Worm (Caenorhabditis elegans) whole organism, mixed stage, embryonic: ENCODE measurements around the gene fbxa-190.

ENCODE experiments used
- M03D4.4 ChIP-seq: sonication (generic microtip); optimal IDR thresholded peaks from 2 replicates; lab custom pipeline; 2017; ENCODE audit warnings: mild to moderate bottlenecking, missing genetic modification characterization, missing compliant biosample characterization
- bed-3 ChIP-seq: fragments of 200-800 bp; sonication (Bioruptor generic); optimal IDR thresholded peaks from 3 replicates; lab custom pipeline; 2018; ENCODE audit warnings: mild to moderate bottlenecking, missing genetic modification characterization, moderate library complexity, missing compliant biosample characterization
- blmp-1 ChIP-seq: fragments of 150-350 bp; optimal IDR thresholded peaks from 2 replicates; lab custom pipeline; 2014; ENCODE audit warnings: missing biosample characterization, missing genetic modification characterization
- ceh-39 ChIP-seq: fragments of 150-350 bp; optimal IDR thresholded peaks from 2 replicates; lab custom pipeline; 2014; ENCODE audit warnings: missing biosample characterization, missing genetic modification characterization
- ceh-43 ChIP-seq: fragments of 200-800 bp; sonication (Bioruptor generic); optimal IDR thresholded peaks from 2 replicates; lab custom pipeline; 2018; ENCODE audit warnings: mild to moderate bottlenecking, missing genetic modification characterization, moderate library complexity, missing compliant biosample characterization
- ceh-83 ChIP-seq: fragments of 200-800 bp; sonication (Bioruptor generic); optimal IDR thresholded peaks from 2 replicates; lab custom pipeline; 2018; ENCODE audit warnings: mild to moderate bottlenecking, missing genetic modification characterization, missing compliant biosample characterization
- ces-1 ChIP-seq: fragments of 150-350 bp; optimal IDR thresholded peaks from 2 replicates; lab custom pipeline; 2014; ENCODE audit warnings: missing biosample characterization, missing genetic modification reagents, missing genetic modification characterization
- cnd-1 ChIP-seq: fragments of 200-800 bp; sonication (Bioruptor generic); optimal IDR thresholded peaks from 2 replicates; lab custom pipeline; 2018; ENCODE audit warnings: mild to moderate bottlenecking, missing genetic modification characterization, missing compliant biosample characterization
- drap-1 ChIP-seq: fragments of 200-800 bp; sonication (Bioruptor generic); optimal IDR thresholded peaks from 3 replicates; lab custom pipeline; 2018; ENCODE audit warnings: mild to moderate bottlenecking, missing genetic modification characterization, missing compliant biosample characterization
- elt-1 ChIP-seq: sonication (generic microtip); optimal IDR thresholded peaks from 2 replicates; lab custom pipeline; 2017; ENCODE audit warnings: missing genetic modification characterization, mild to moderate bottlenecking, missing compliant biosample characterization, antibody characterized with exemption, moderate library complexity, borderline replicate concordance; ENCODE audit not compliant: insufficient read depth
- elt-3 ChIP-seq: fragments of 150-350 bp; optimal IDR thresholded peaks from 2 replicates; lab custom pipeline; 2014; ENCODE audit warnings: missing biosample characterization, missing genetic modification characterization
- flh-1 ChIP-seq: fragments of 200-800 bp; sonication (Bioruptor generic); optimal IDR thresholded peaks from 2 replicates; lab custom pipeline; 2018; ENCODE audit warnings: mild to moderate bottlenecking, missing genetic modification characterization, moderate library complexity, missing compliant biosample characterization
- ham-2 ChIP-seq: fragments of 200-800 bp; sonication (Bioruptor generic); optimal IDR thresholded peaks from 2 replicates; lab custom pipeline; 2018; ENCODE audit warnings: mild to moderate bottlenecking, missing genetic modification characterization, missing compliant biosample characterization
- lin-13 ChIP-seq: fragments of 150-350 bp; optimal IDR thresholded peaks from 2 replicates; lab custom pipeline; 2014; ENCODE audit warnings: missing biosample characterization, missing genetic modification characterization
- lin-32 ChIP-seq: fragments of 200-800 bp; sonication (Bioruptor generic); optimal IDR thresholded peaks from 2 replicates; lab custom pipeline; 2018; ENCODE audit warnings: mild to moderate bottlenecking, missing genetic modification characterization, missing compliant biosample characterization
- lsy-2 ChIP-seq: fragments of 150-350 bp; optimal IDR thresholded peaks from 2 replicates; lab custom pipeline; 2014; ENCODE audit warnings: missing biosample characterization, missing genetic modification characterization
- mab-5 ChIP-seq: fragments of 150-350 bp; optimal IDR thresholded peaks from 2 replicates; lab custom pipeline; 2014; ENCODE audit warnings: missing biosample characterization, missing genetic modification characterization
- mep-1 ChIP-seq: fragments of 150-350 bp; optimal IDR thresholded peaks from 2 replicates; lab custom pipeline; 2017; ENCODE audit warnings: missing biosample characterization, missing genetic modification reagents, missing genetic modification characterization, inconsistent platforms
- mls-2 ChIP-seq: sonication (generic microtip); optimal IDR thresholded peaks from 2 replicates; lab custom pipeline; 2016; ENCODE audit warnings: mild to moderate bottlenecking, missing genetic modification characterization, moderate library complexity, missing compliant biosample characterization
- nhr-12 ChIP-seq: fragments of 150-350 bp; optimal IDR thresholded peaks from 2 replicates; lab custom pipeline; 2014; ENCODE audit warnings: missing biosample characterization, missing genetic modification characterization
- nhr-2 ChIP-seq: fragments of 150-350 bp; optimal IDR thresholded peaks from 2 replicates; lab custom pipeline; 2014; ENCODE audit warnings: missing biosample characterization, missing genetic modification characterization
- nhr-237 ChIP-seq: fragments of 150-350 bp; optimal IDR thresholded peaks from 2 replicates; lab custom pipeline; 2014; ENCODE audit warnings: missing biosample characterization, missing genetic modification characterization
- nhr-28 ChIP-seq: fragments of 150-350 bp; optimal IDR thresholded peaks from 2 replicates; lab custom pipeline; 2014; ENCODE audit warnings: missing biosample characterization, missing genetic modification characterization
- nhr-76 ChIP-seq: sonication (generic microtip); optimal IDR thresholded peaks from 2 replicates; lab custom pipeline; 2017; ENCODE audit warnings: missing biosample characterization, missing genetic modification characterization
- pha-4 ChIP-seq: fragments of 150-350 bp; optimal IDR thresholded peaks from 2 replicates; lab custom pipeline; 2018; ENCODE audit warnings: missing biosample characterization, missing genetic modification reagents, missing genetic modification characterization
- snpc-4 ChIP-seq: fragments of 150-350 bp; optimal IDR thresholded peaks from 2 replicates; lab custom pipeline; 2014; ENCODE audit warnings: missing biosample characterization, missing genetic modification characterization
- sptf-1 ChIP-seq: sonication (generic microtip); optimal IDR thresholded peaks from 2 replicates; lab custom pipeline; 2017; ENCODE audit warnings: mild to moderate bottlenecking, missing genetic modification characterization, moderate library complexity, missing compliant biosample characterization
- tbx-8 ChIP-seq: fragments of 200-800 bp; sonication (Bioruptor generic); optimal IDR thresholded peaks from 2 replicates; lab custom pipeline; 2018; ENCODE audit warnings: mild to moderate bottlenecking, missing genetic modification characterization, moderate library complexity, missing compliant biosample characterization
- unc-120 ChIP-seq: sonication (generic microtip); optimal IDR thresholded peaks from 2 replicates; lab custom pipeline; 2017; ENCODE audit warnings: missing genetic modification characterization, missing compliant biosample characterization; ENCODE audit not compliant: poor library complexity, severe bottlenecking
- unc-62 ChIP-seq: fragments of 150-350 bp; optimal IDR thresholded peaks from 2 replicates; lab custom pipeline; 2014; ENCODE audit warnings: missing biosample characterization, missing genetic modification reagents, missing genetic modification characterization
- zip-8 ChIP-seq: fragments of 150-350 bp; optimal IDR thresholded peaks from 2 replicates; lab custom pipeline; 2014; ENCODE audit warnings: missing biosample characterization, missing genetic modification characterization
- ztf-11 ChIP-seq: fragments of 150-350 bp; optimal IDR thresholded peaks from 2 replicates; lab custom pipeline; 2014; ENCODE audit warnings: missing biosample characterization, missing genetic modification characterization

fbxa-190 gene

DNA sequence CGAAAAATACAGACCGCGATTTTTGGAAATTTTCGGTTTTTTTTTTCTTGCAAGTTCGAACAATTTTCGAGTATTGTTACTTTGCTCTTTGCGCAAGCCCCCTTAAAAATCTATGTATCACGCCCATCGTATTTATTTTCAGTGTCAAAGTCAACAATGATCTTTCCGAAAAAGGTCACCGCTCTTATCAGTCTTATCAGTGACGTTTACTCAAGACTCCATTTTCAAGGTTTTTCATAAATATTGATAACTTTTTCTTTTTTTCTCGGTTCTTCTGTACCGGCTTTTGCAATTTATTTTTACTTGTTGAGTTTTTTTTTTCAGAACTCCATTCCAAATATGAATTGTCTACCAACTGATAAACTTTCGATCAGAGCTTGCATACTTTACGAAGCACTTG, at the start of gene fbxa-190:
Gene fbxa-190 (plus strand): TSS at position 325 of the 400 bp plus-strand sequence.
- TF ChIP-seq nhr-2 (tag; lab: Kevin White, UChicago) (no peak), tbx-8 (GFP tag; lab: Kevin White, UChicago) (no peak), mep-1 (tag; lab: Kevin White, UChicago) (no peak), snpc-4 (tag; lab: Kevin White, UChicago) (no peak), zip-8 (tag; lab: Kevin White, UChicago) (no peak), ceh-39 (tag; lab: Kevin White, UChicago) (no peak), nhr-12 (tag; lab: Kevin White, UChicago) (no peak), elt-3 (tag; lab: Kevin White, UChicago) (no peak), flh-1 (no peak), nhr-237 (tag; lab: Kevin White, UChicago) (no peak), ceh-83 (GFP tag; lab: Kevin White, UChicago) (no peak)

ce11 chrX:1322997-1323396, 48.8 kb upstream of the fbxa-190 start:
- TF ChIP-seq cnd-1 (tag; lab: Kevin White, UChicago) (no peak), unc-120 (tag; lab: Kevin White, UChicago) (no peak), drap-1 (peak; percentile 46), elt-3 (tag; lab: Kevin White, UChicago) (no peak), sptf-1 (tag; lab: Kevin White, UChicago) (peak; percentile 47), nhr-28 (no peak), zip-8 (tag; lab: Kevin White, UChicago) (no peak), ceh-39 (tag; lab: Kevin White, UChicago) (no peak), pha-4 (tag; lab: Kevin White, UChicago) (no peak), mls-2 (tag; lab: Kevin White, UChicago) (peak; percentile 8), ztf-11 (tag; lab: Kevin White, UChicago) (no peak), nhr-237 (tag; lab: Kevin White, UChicago) (peak; percentile 91), mab-5 (tag; lab: Kevin White, UChicago) (peak; percentile 29), ham-2 (GFP tag; lab: Kevin White, UChicago) (peak; percentile 53), blmp-1 (tag; lab: Kevin White, UChicago) (no peak), snpc-4 (tag; lab: Kevin White, UChicago) (no peak), nhr-76 (tag; lab: Kevin White, UChicago) (no peak), nhr-2 (tag; lab: Kevin White, UChicago) (no peak), lsy-2 (tag; lab: Kevin White, UChicago) (peak; percentile 25), unc-62 (GFP tag; lab: Kevin White, UChicago) (peak; percentile 10), ceh-83 (GFP tag; lab: Kevin White, UChicago) (no peak), ces-1 (peak; percentile 99), M03D4.4 (no peak), bed-3 (GFP tag; lab: Kevin White, UChicago) (no peak), ceh-43 (GFP tag; lab: Kevin White, UChicago) (no peak), mep-1 (tag; lab: Kevin White, UChicago) (peak; percentile 84), lin-32 (GFP tag; lab: Kevin White, UChicago) (no peak), elt-1 (tag; lab: Kevin White, UChicago) (no peak), lin-13 (tag; lab: Kevin White, UChicago) (no peak)

DNA sequence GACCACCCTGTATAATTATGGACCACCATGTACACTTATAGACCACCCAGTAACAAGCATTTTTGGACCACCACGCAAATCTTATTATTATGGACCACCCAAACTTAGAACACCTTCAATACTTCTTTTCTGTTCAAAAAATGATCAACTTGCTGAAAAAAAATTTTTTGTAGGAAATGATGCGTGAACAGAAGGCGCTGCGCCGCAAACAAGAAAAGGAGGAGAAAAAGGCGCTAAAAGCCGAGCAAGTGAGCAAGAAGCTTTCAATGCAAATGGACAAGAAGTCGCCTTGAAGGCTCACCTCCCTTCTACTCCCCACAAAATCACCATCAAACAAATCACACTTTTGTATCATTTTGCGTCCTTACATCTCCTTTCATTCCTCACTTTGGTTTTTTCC, 44.6 kb upstream of the fbxa-190 start:
- TF ChIP-seq lsy-2 (tag; lab: Kevin White, UChicago) (no peak), ceh-43 (GFP tag; lab: Kevin White, UChicago) (no peak), mab-5 (tag; lab: Kevin White, UChicago) (no peak), mls-2 (tag; lab: Kevin White, UChicago) (no peak), ceh-39 (tag; lab: Kevin White, UChicago) (no peak), drap-1 (no peak), pha-4 (tag; lab: Kevin White, UChicago) (no peak)

ce11 chrX:1329847-1330246, 42.0 kb upstream of the fbxa-190 start, which contains the start of gene F21E9.2:
TSS of gene F21E9.2 (minus strand) at chrX:1329947.
- no peak for TF ChIP-seq unc-62 (GFP tag; lab: Kevin White, UChicago)
- TF ChIP-seq, all 35 proteins: peak for 0
